Worm (Caenorhabditis elegans): ENCODE data around the gene trap-2.
A peak's percentile ranks its signal among the peaks of the same experiment; 100 is the strongest.

The trap-2 gene

ce11 chrX:790593-790992, 22.7 kb upstream of the trap-2 start:
- TF ChIP-seq lin-32 (GFP tag; optimal IDR thresholded peaks at IDR 0.05) (no peak), bed-3 (GFP tag; optimal IDR thresholded peaks at IDR 0.05) (no peak), lsy-2 (tag; optimal IDR thresholded peaks at IDR 0.05) (no peak), mep-1 (tag; optimal IDR thresholded peaks at IDR 0.05) (no peak), hlh-1 (tag; optimal IDR thresholded peaks at IDR 0.05) (no peak), zip-8 (tag; optimal IDR thresholded peaks at IDR 0.05) (no peak), nhr-28 (tag; optimal IDR thresholded peaks at IDR 0.05) (no peak)

- no peak for TF ChIP-seq drap-1 (GFP tag; optimal IDR thresholded peaks at IDR 0.05)
- no peak for TF ChIP-seq ztf-11 (tag; optimal IDR thresholded peaks at IDR 0.05)
- no peak for TF ChIP-seq ceh-39 (tag; optimal IDR thresholded peaks at IDR 0.05)
- TF ChIP-seq nhr-237 (tag; optimal IDR thresholded peaks at IDR 0.05), result no peak
- no peak for TF ChIP-seq sptf-1 (tag; optimal IDR thresholded peaks at IDR 0.05)
- no peak for TF ChIP-seq lin-13 (tag; optimal IDR thresholded peaks at IDR 0.05)
- no peak for TF ChIP-seq flh-1 (GFP tag; optimal IDR thresholded peaks at IDR 0.05)
Observed at ce11 chrX:789848-790247, 22.0 kb upstream of the trap-2 start.

ce11 chrX:787992-788391, 20.1 kb upstream of the trap-2 start, which contains the start of gene attf-5:
Gene attf-5 (plus strand): TSS chrX:788353.
- peak; percentile 57 for TF ChIP-seq ces-1 (GFP tag; optimal IDR thresholded peaks at IDR 0.05)
- TF ChIP-seq ceh-39 (tag; optimal IDR thresholded peaks at IDR 0.05), result peak; percentile 91
- peak; percentile 55 for TF ChIP-seq mep-1 (tag; optimal IDR thresholded peaks at IDR 0.05)
- no peak for TF ChIP-seq blmp-1 (tag; optimal IDR thresholded peaks at IDR 0.05)
- peak; percentile 43 for TF ChIP-seq ham-2 (GFP tag; optimal IDR thresholded peaks at IDR 0.05)
- TF ChIP-seq hlh-1 (tag; optimal IDR thresholded peaks at IDR 0.05), result no peak

- TF ChIP-seq nhr-76 (tag; optimal IDR thresholded peaks at IDR 0.05) (no peak), bed-3 (GFP tag; optimal IDR thresholded peaks at IDR 0.05) (no peak), M03D4.4 (tag; optimal IDR thresholded peaks at IDR 0.05) (no peak), nhr-2 (tag; optimal IDR thresholded peaks at IDR 0.05) (no peak), lin-13 (tag; optimal IDR thresholded peaks at IDR 0.05) (no peak), zip-8 (tag; optimal IDR thresholded peaks at IDR 0.05) (no peak), mls-2 (tag; optimal IDR thresholded peaks at IDR 0.05) (no peak), mep-1 (tag; optimal IDR thresholded peaks at IDR 0.05) (no peak), ces-1 (GFP tag; optimal IDR thresholded peaks at IDR 0.05) (no peak), mab-5 (tag; optimal IDR thresholded peaks at IDR 0.05) (no peak), blmp-1 (tag; optimal IDR thresholded peaks at IDR 0.05) (no peak)
Observed at ce11 chrX:785368-785767, 17.5 kb upstream of the trap-2 start.

ce11 chrX:784853-785252, 17.0 kb upstream of the trap-2 start, which contains the start of gene T04G9.6:
Gene T04G9.6 (minus strand): TSS chrX:784953.
- TF ChIP-seq mab-5 (tag; optimal IDR thresholded peaks at IDR 0.05) (no peak), lsy-2 (tag; optimal IDR thresholded peaks at IDR 0.05) (no peak), nhr-12 (tag; optimal IDR thresholded peaks at IDR 0.05) (no peak), ceh-83 (GFP tag; optimal IDR thresholded peaks at IDR 0.05) (no peak), ham-2 (GFP tag; optimal IDR thresholded peaks at IDR 0.05) (no peak)

ce11 chrX:780027-780426, 12.2 kb upstream of the trap-2 start:
- no peak for TF ChIP-seq nhr-76 (tag; optimal IDR thresholded peaks at IDR 0.05)
- no peak for TF ChIP-seq blmp-1 (tag; optimal IDR thresholded peaks at IDR 0.05)
- TF ChIP-seq hlh-1 (tag; optimal IDR thresholded peaks at IDR 0.05), result no peak
- no peak for TF ChIP-seq sem-2 (GFP tag; optimal IDR thresholded peaks at IDR 0.05)
- TF ChIP-seq mls-2 (tag; optimal IDR thresholded peaks at IDR 0.05), result no peak
- TF ChIP-seq drap-1 (GFP tag; optimal IDR thresholded peaks at IDR 0.05), result no peak
- TF ChIP-seq ceh-43 (GFP tag; optimal IDR thresholded peaks at IDR 0.05), result no peak
- no peak for TF ChIP-seq cnd-1 (tag; optimal IDR thresholded peaks at IDR 0.05)
- TF ChIP-seq nhr-12 (tag; optimal IDR thresholded peaks at IDR 0.05), result no peak
- TF ChIP-seq tbx-8 (GFP tag; optimal IDR thresholded peaks at IDR 0.05), result no peak

ce11 chrX:779259-779658, 11.4 kb upstream of the trap-2 start:
- TF ChIP-seq nhr-2 (tag; optimal IDR thresholded peaks at IDR 0.05), result no peak
- no peak for TF ChIP-seq flh-1 (GFP tag; optimal IDR thresholded peaks at IDR 0.05)
- no peak for TF ChIP-seq mab-5 (tag; optimal IDR thresholded peaks at IDR 0.05)
- no peak for TF ChIP-seq cnd-1 (tag; optimal IDR thresholded peaks at IDR 0.05)
- no peak for TF ChIP-seq nhr-237 (tag; optimal IDR thresholded peaks at IDR 0.05)
- TF ChIP-seq bed-3 (GFP tag; optimal IDR thresholded peaks at IDR 0.05), result no peak
- TF ChIP-seq lin-13 (tag; optimal IDR thresholded peaks at IDR 0.05), result no peak
- no peak for TF ChIP-seq hlh-1 (tag; optimal IDR thresholded peaks at IDR 0.05)
- TF ChIP-seq unc-39 (tag; optimal IDR thresholded peaks at IDR 0.05), result no peak
